Comparison of ENCODE assay signal across 1 fruit fly cellular context in genomic region chr3L:18404347-18404746, dm6.
TF ChIP-seq lines count a peak whose summit lies in the region.

No protein-coding gene starts in this region.

TF ChIP-seq in whole organism, embryonic, 481 proteins besides CTCF, POLR2A, EP300 and RAD21 (continued from another document and continues in another):
- TF ChIP-seq gce (GFP tag; IDR thresholded peaks at IDR 0.05; lab: Robert Waterston, UW) (no peak), CG6813 (GFP tag; optimal IDR thresholded peaks at IDR 0.05; lab: Kevin White, UChicago) (no peak), shn (GFP tag; optimal IDR thresholded peaks at IDR 0.05; lab: Kevin White, UChicago) (no peak), CG4707 (GFP tag; optimal IDR thresholded peaks at IDR 0.05; lab: Kevin White, UChicago) (no peak), Hr78 (GFP tag; optimal IDR thresholded peaks at IDR 0.05; lab: Kevin White, UChicago) (no peak), Nf-YB (GFP tag; optimal IDR thresholded peaks at IDR 0.05; lab: Kevin White, UChicago) (no peak), CG5245 (GFP tag; optimal IDR thresholded peaks at IDR 0.05; lab: Kevin White, UChicago) (no peak), CG18011 (GFP tag; optimal IDR thresholded peaks at IDR 0.05; lab: Kevin White, UChicago) (no peak), CG9817 (tag; optimal IDR thresholded peaks at IDR 0.05; lab: Kevin White, UChicago) (no peak), abd-A (tag; optimal IDR thresholded peaks at IDR 0.05; lab: Kevin White, UChicago) (no peak), CG14050 (GFP tag; IDR thresholded peaks at IDR 0.05; lab: Robert Waterston, UW) (no peak), cato (GFP tag; optimal IDR thresholded peaks at IDR 0.05; lab: Kevin White, UChicago; ENCODE audit: borderline replicate concordance) (no peak), gsb-n (tag; optimal IDR thresholded peaks at IDR 0.05; lab: Kevin White, UChicago) (peak; percentile 14), al (GFP tag; IDR thresholded peaks at IDR 0.05; lab: Robert Waterston, UW) (no peak), Rfx (GFP tag; IDR thresholded peaks at IDR 0.05; lab: Robert Waterston, UW) (no peak), run (tag; optimal IDR thresholded peaks at IDR 0.05; lab: Kevin White, UChicago) (no peak), Lpt (GFP tag; optimal IDR thresholded peaks at IDR 0.05; lab: Kevin White, UChicago) (no peak), exex (tag; optimal IDR thresholded peaks at IDR 0.05; lab: Kevin White, UChicago) (no peak), CG16815 (GFP tag; optimal IDR thresholded peaks at IDR 0.05; lab: Kevin White, UChicago) (no peak), stwl (tag; optimal IDR thresholded peaks at IDR 0.05; lab: Kevin White, UChicago) (peak; percentile 1), Fer2 (tag; optimal IDR thresholded peaks at IDR 0.05; lab: Kevin White, UChicago) (no peak), Dip3 (GFP tag; optimal IDR thresholded peaks at IDR 0.05; lab: Kevin White, UChicago) (no peak), CG10267 (tag; optimal IDR thresholded peaks at IDR 0.05; lab: Kevin White, UChicago) (peak; percentile 39), CG11696 (GFP tag; IDR thresholded peaks at IDR 0.05; lab: Robert Waterston, UW) (0 out of 2 replicates have a peak, but pooled peaks have one; percentile 20), bcd (GFP tag; optimal IDR thresholded peaks at IDR 0.05; lab: Kevin White, UChicago) (no peak), lola (GFP tag; optimal IDR thresholded peaks at IDR 0.05; lab: Kevin White, UChicago) (peak in 1 of 3 experiments; percentile 51), CG1603 (tag; optimal IDR thresholded peaks at IDR 0.05; lab: Kevin White, UChicago) (peak; percentile 25), pum (GFP tag; optimal IDR thresholded peaks at IDR 0.05; lab: Kevin White, UChicago) (no peak), CG30431 (GFP tag; optimal IDR thresholded peaks at IDR 0.05; lab: Kevin White, UChicago) (no peak), CG7928 (GFP tag; optimal IDR thresholded peaks at IDR 0.05; lab: Kevin White, UChicago) (no peak), CG9727 (GFP tag; optimal IDR thresholded peaks at IDR 0.05; lab: Kevin White, UChicago) (peak; percentile 53), grau (tag; optimal IDR thresholded peaks at IDR 0.05; lab: Kevin White, UChicago) (peak; percentile 10), CG4617 (GFP tag; optimal IDR thresholded peaks at IDR 0.05; lab: Kevin White, UChicago; ENCODE audit: borderline replicate concordance) (no peak), HLH4C (GFP tag; IDR thresholded peaks at IDR 0.05; lab: Robert Waterston, UW; ENCODE audit: partially characterized antibody) (no peak), CG5953 (GFP tag; IDR thresholded peaks at IDR 0.05; lab: Robert Waterston, UW) (no peak), NK7.1 (GFP tag; optimal IDR thresholded peaks at IDR 0.05; lab: Kevin White, UChicago) (no peak), CG11456 (GFP tag; IDR thresholded peaks at IDR 0.05; lab: Robert Waterston, UW) (no peak), Bdp1 (GFP tag; optimal IDR thresholded peaks at IDR 0.05; lab: Kevin White, UChicago) (no peak), sug (tag; optimal IDR thresholded peaks at IDR 0.05; lab: Kevin White, UChicago) (no peak), ab (GFP tag; optimal IDR thresholded peaks at IDR 0.05; lab: Kevin White, UChicago) (no peak), ara (GFP tag; IDR thresholded peaks at IDR 0.05; lab: Robert Waterston, UW) (peak; percentile 50), nerfin-1 (tag; optimal IDR thresholded peaks at IDR 0.05; lab: Kevin White, UChicago) (no peak), Dip2 (GFP tag; IDR thresholded peaks at IDR 0.05; lab: Robert Waterston, UW) (no peak), CG17612 (GFP tag; IDR thresholded peaks at IDR 0.05; lab: Robert Waterston, UW) (no peak), cas (GFP tag; IDR thresholded peaks at IDR 0.05; lab: Robert Waterston, UW) (no peak), E2f1 (GFP tag; IDR thresholded peaks at IDR 0.05; lab: Robert Waterston, UW) (no peak), Dll (GFP tag; IDR thresholded peaks at IDR 0.05; lab: Robert Waterston, UW; ENCODE audit: partially characterized antibody) (no peak), unpg (GFP tag; optimal IDR thresholded peaks at IDR 0.05; lab: Kevin White, UChicago) (peak; percentile 20), CG15696 (tag; optimal IDR thresholded peaks at IDR 0.05; lab: Kevin White, UChicago) (peak; percentile 9), zfh2 (GFP tag; optimal IDR thresholded peaks at IDR 0.05; lab: Kevin White, UChicago) (no peak), CG15514 (GFP tag; optimal IDR thresholded peaks at IDR 0.05; lab: Kevin White, UChicago) (no peak), inv (GFP tag; IDR thresholded peaks at IDR 0.05; lab: Robert Waterston, UW; ENCODE audit: partially characterized antibody) (no peak), CG17385 (GFP tag; optimal IDR thresholded peaks at IDR 0.05; lab: Kevin White, UChicago) (no peak), fd102C (GFP tag; optimal IDR thresholded peaks at IDR 0.05; lab: Kevin White, UChicago) (peak; percentile 15), CG8290 (GFP tag; optimal IDR thresholded peaks at IDR 0.05; lab: Kevin White, UChicago) (no peak), CG8290 (tag; optimal IDR thresholded peaks at IDR 0.05; lab: Kevin White, UChicago) (no peak), crc (GFP tag; optimal IDR thresholded peaks at IDR 0.05; lab: Kevin White, UChicago) (no peak), HLH3B (GFP tag; IDR thresholded peaks at IDR 0.05; lab: Robert Waterston, UW) (no peak), CG34422 (GFP tag; IDR thresholded peaks at IDR 0.05; lab: Robert Waterston, UW) (no peak), CG10543 (GFP tag; optimal IDR thresholded peaks at IDR 0.05; lab: Kevin White, UChicago) (no peak), CkIIα-i1 (GFP tag; IDR thresholded peaks at IDR 0.05; lab: Robert Waterston, UW) (no peak), CG8089 (GFP tag; optimal IDR thresholded peaks at IDR 0.05; lab: Kevin White, UChicago) (no peak), pfk (GFP tag; optimal IDR thresholded peaks at IDR 0.05; lab: Kevin White, UChicago) (no peak), CG12769 (tag; optimal IDR thresholded peaks at IDR 0.05; lab: Kevin White, UChicago) (no peak), jigr1 (GFP tag; IDR thresholded peaks at IDR 0.05; lab: Robert Waterston, UW) (no peak), salm (tag; optimal IDR thresholded peaks at IDR 0.05; lab: Kevin White, UChicago) (no peak), row (GFP tag; IDR thresholded peaks at IDR 0.05; lab: Robert Waterston, UW) (peak; percentile 25; the same call in 1 of the 3 replicates), Blimp-1 (GFP tag; optimal IDR thresholded peaks at IDR 0.05; lab: Kevin White, UChicago) (peak; percentile 25), grn (GFP tag; optimal IDR thresholded peaks at IDR 0.05; lab: Kevin White, UChicago) (no peak), Tbp (GFP tag; optimal IDR thresholded peaks at IDR 0.05; lab: Kevin White, UChicago) (no peak), CG10979 (tag; optimal IDR thresholded peaks at IDR 0.05; lab: Kevin White, UChicago) (peak; percentile 63), CG11247 (GFP tag; IDR thresholded peaks at IDR 0.05; lab: Robert Waterston, UW) (no peak), Xrp1 (GFP tag; IDR thresholded peaks at IDR 0.05; lab: Robert Waterston, UW) (peak; percentile 69; the same call in 1 of the 2 replicates), trem (tag; optimal IDR thresholded peaks at IDR 0.05; lab: Kevin White, UChicago) (peak; percentile 18), CG33557 (GFP tag; optimal IDR thresholded peaks at IDR 0.05; lab: Kevin White, UChicago) (no peak), tll (GFP tag; optimal IDR thresholded peaks at IDR 0.05; lab: Kevin White, UChicago) (no peak), ash1 (GFP tag; optimal IDR thresholded peaks at IDR 0.05; lab: Kevin White, UChicago) (no peak), CG8924 (tag; optimal IDR thresholded peaks at IDR 0.05; lab: Kevin White, UChicago) (no peak), pho (GFP tag; optimal IDR thresholded peaks at IDR 0.05; lab: Kevin White, UChicago) (no peak), zf30C (GFP tag; optimal IDR thresholded peaks at IDR 0.05; lab: Kevin White, UChicago) (no peak), dmrt11E (tag; optimal IDR thresholded peaks at IDR 0.05; lab: Kevin White, UChicago) (peak; percentile 76), lbe (GFP tag; optimal IDR thresholded peaks at IDR 0.05; lab: Kevin White, UChicago) (no peak), CG13296 (GFP tag; optimal IDR thresholded peaks at IDR 0.05; lab: Kevin White, UChicago) (no peak), Hr3 (GFP tag; optimal IDR thresholded peaks at IDR 0.05; lab: Kevin White, UChicago) (no peak), CG7372 (GFP tag; IDR thresholded peaks at IDR 0.05; lab: Robert Waterston, UW) (no peak), CG2199 (GFP tag; IDR thresholded peaks at IDR 0.05; lab: Robert Waterston, UW) (no peak), CG1792 (GFP tag; optimal IDR thresholded peaks at IDR 0.05; lab: Kevin White, UChicago) (no peak), Ptx1 (GFP tag; IDR thresholded peaks at IDR 0.05; lab: Robert Waterston, UW) (no peak), tx (GFP tag; optimal IDR thresholded peaks at IDR 0.05; lab: Kevin White, UChicago) (no peak), CG8359 (GFP tag; optimal IDR thresholded peaks at IDR 0.05; lab: Kevin White, UChicago; ENCODE audit: borderline replicate concordance) (no peak), trh (GFP tag; optimal IDR thresholded peaks at IDR 0.05; lab: Kevin White, UChicago) (no peak), gem (tag; optimal IDR thresholded peaks at IDR 0.05; lab: Kevin White, UChicago) (peak; percentile 60), CG1602 (GFP tag; optimal IDR thresholded peaks at IDR 0.05; lab: Kevin White, UChicago) (no peak), Optix (GFP tag; IDR thresholded peaks at IDR 0.05; lab: Robert Waterston, UW) (no peak), ssp (GFP tag; IDR thresholded peaks at IDR 0.05; lab: Robert Waterston, UW) (no peak), Dfd (GFP tag; optimal IDR thresholded peaks at IDR 0.05; lab: Kevin White, UChicago) (no peak), stc (GFP tag; IDR thresholded peaks at IDR 0.05; lab: Robert Waterston, UW) (no peak), CG7839 (tag; optimal IDR thresholded peaks at IDR 0.05; lab: Kevin White, UChicago) (peak; percentile 38), Ssrp (tag; optimal IDR thresholded peaks at IDR 0.05; lab: Kevin White, UChicago) (peak; percentile 19), eve (GFP tag; optimal IDR thresholded peaks at IDR 0.05; lab: Kevin White, UChicago) (peak in 1 of 2 experiments; percentile 18), Atf6 (GFP tag; IDR thresholded peaks at IDR 0.05; lab: Robert Waterston, UW) (no peak), CG2875 (GFP tag; optimal IDR thresholded peaks at IDR 0.05; lab: Kevin White, UChicago) (no peak), Kr (GFP tag; optimal IDR thresholded peaks at IDR 0.05; lab: Kevin White, UChicago) (no peak), Hr51 (GFP tag; optimal IDR thresholded peaks at IDR 0.05; lab: Kevin White, UChicago) (no peak), CG2712 (tag; optimal IDR thresholded peaks at IDR 0.05; lab: Kevin White, UChicago) (peak; percentile 66), HmgZ (tag; optimal IDR thresholded peaks at IDR 0.05; lab: Kevin White, UChicago) (no peak), CG11085 (GFP tag; IDR thresholded peaks at IDR 0.05; lab: Robert Waterston, UW) (no peak), dimm (GFP tag; IDR thresholded peaks at IDR 0.05; lab: Robert Waterston, UW) (no peak), CG3065 (GFP tag; optimal IDR thresholded peaks at IDR 0.05; lab: Kevin White, UChicago) (no peak), Camta (GFP tag; optimal IDR thresholded peaks at IDR 0.05; lab: Kevin White, UChicago) (no peak), Ada2b (GFP tag; IDR thresholded peaks at IDR 0.05; lab: Robert Waterston, UW) (no peak), HLHmδ (GFP tag; optimal IDR thresholded peaks at IDR 0.05; lab: Kevin White, UChicago) (no peak), D19A (tag; optimal IDR thresholded peaks at IDR 0.05; lab: Kevin White, UChicago) (peak; percentile 5), pnt (GFP tag; optimal IDR thresholded peaks at IDR 0.05; lab: Kevin White, UChicago) (no peak), CG10462 (GFP tag; optimal IDR thresholded peaks at IDR 0.05; lab: Kevin White, UChicago) (no peak), emc (GFP tag; optimal IDR thresholded peaks at IDR 0.05; lab: Kevin White, UChicago) (no peak), CG2129 (GFP tag; IDR thresholded peaks at IDR 0.05; lab: Robert Waterston, UW; ENCODE audit: partially characterized antibody) (no peak), CG31224 (GFP tag; IDR thresholded peaks at IDR 0.05; lab: Robert Waterston, UW) (no peak), psq (GFP tag; optimal IDR thresholded peaks at IDR 0.05; lab: Kevin White, UChicago) (no peak), Ets65A (GFP tag; lab: Kevin White, UChicago) (no peak), CG10274 (GFP tag; optimal IDR thresholded peaks at IDR 0.05; lab: Kevin White, UChicago) (no peak), Hsf (GFP tag; optimal IDR thresholded peaks at IDR 0.05; lab: Kevin White, UChicago) (no peak), insv (GFP tag; optimal IDR thresholded peaks at IDR 0.05; lab: Kevin White, UChicago) (no peak), jing (GFP tag; optimal IDR thresholded peaks at IDR 0.05; lab: Kevin White, UChicago) (no peak), dm (GFP tag; optimal IDR thresholded peaks at IDR 0.05; lab: Kevin White, UChicago) (no peak), croc (GFP tag; conservative IDR thresholded peaks at IDR 0.05; lab: Robert Waterston, UW) (no peak), phol (tag; optimal IDR thresholded peaks at IDR 0.05; lab: Kevin White, UChicago) (peak; percentile 50), CG11093 (GFP tag; IDR thresholded peaks at IDR 0.05; lab: Robert Waterston, UW) (no peak), CG4424 (GFP tag; optimal IDR thresholded peaks at IDR 0.05; lab: Kevin White, UChicago) (peak; percentile 7), nmo (GFP tag; optimal IDR thresholded peaks at IDR 0.05; lab: Kevin White, UChicago) (peak; percentile 18), nerfin-2 (GFP tag; IDR thresholded peaks at IDR 0.05; lab: Robert Waterston, UW; ENCODE audit: partially characterized antibody) (no peak), CoRest (tag; optimal IDR thresholded peaks at IDR 0.05; lab: Kevin White, UChicago) (no peak), lmd (GFP tag; IDR thresholded peaks at IDR 0.05; lab: Robert Waterston, UW) (no peak), pzg (GFP tag; optimal IDR thresholded peaks at IDR 0.05; lab: Kevin White, UChicago) (no peak), CG31388 (GFP tag; optimal IDR thresholded peaks at IDR 0.05; lab: Kevin White, UChicago) (no peak), CG32532 (GFP tag; IDR thresholded peaks at IDR 0.05; lab: Robert Waterston, UW) (no peak), CG12391 (tag; optimal IDR thresholded peaks at IDR 0.05; lab: Kevin White, UChicago) (peak; percentile 38), CG10959 (GFP tag; IDR thresholded peaks at IDR 0.05; lab: Robert Waterston, UW) (no peak), NFAT (GFP tag; IDR thresholded peaks at IDR 0.05; lab: Robert Waterston, UW) (no peak), CG14860 (GFP tag; IDR thresholded peaks at IDR 0.05; lab: Robert Waterston, UW; ENCODE audit: partially characterized antibody) (no peak)
